Worm (Caenorhabditis elegans) whole organism, L2 larva: ENCODE data around the gene ttc-4.

Experiments
- C34F6.9 ChIP-seq: fragments of 150-350 bp; optimal IDR thresholded peaks from 2 replicates; lab custom pipeline; 2014; ENCODE audit warnings: missing biosample characterization, missing genetic modification characterization
- F13H6.1 ChIP-seq: sonication (generic microtip); optimal IDR thresholded peaks from 2 replicates; lab custom pipeline; 2016; ENCODE audit warnings: missing genetic modification characterization, missing compliant biosample characterization
- R02D3.7 ChIP-seq: fragments of 150-350 bp; optimal IDR thresholded peaks from 2 replicates; lab custom pipeline; 2014; ENCODE audit warnings: missing biosample characterization, missing genetic modification characterization
- Y55F3AM.14 ChIP-seq: fragments of 200-800 bp; sonication (Bioruptor generic); optimal IDR thresholded peaks from 2 replicates; lab custom pipeline; 2018; ENCODE audit warnings: mild to moderate bottlenecking, missing genetic modification characterization, missing compliant biosample characterization
- ZK546.5 ChIP-seq: sonication (generic microtip); optimal IDR thresholded peaks from 2 replicates; lab custom pipeline; 2017; ENCODE audit warnings: missing biosample characterization, missing genetic modification characterization
- alr-1 ChIP-seq: fragments of 150-350 bp; optimal IDR thresholded peaks from 2 replicates; lab custom pipeline; 2014; ENCODE audit warnings: missing biosample characterization, missing genetic modification characterization
- aly-2 ChIP-seq: fragments of 150-350 bp; optimal IDR thresholded peaks from 2 replicates; lab custom pipeline; 2014; ENCODE audit warnings: missing biosample characterization, missing genetic modification characterization
- ama-1 ChIP-seq: fragments of 150-350 bp; optimal IDR thresholded peaks from 2 replicates; lab custom pipeline; 2018; ENCODE audit warnings: inconsistent platforms
- blmp-1 ChIP-seq: sonication (generic microtip); optimal IDR thresholded peaks from 2 replicates; lab custom pipeline; 2017; ENCODE audit warnings: missing genetic modification characterization, mild to moderate bottlenecking, missing compliant biosample characterization, antibody characterized with exemption, moderate library complexity; ENCODE audit not compliant: insufficient read depth
- ceh-16 ChIP-seq: fragments of 150-350 bp; optimal IDR thresholded peaks from 2 replicates; lab custom pipeline; 2014; ENCODE audit warnings: missing biosample characterization, missing genetic modification characterization
- ceh-82 ChIP-seq: fragments of 150-350 bp; optimal IDR thresholded peaks from 2 replicates; lab custom pipeline; 2014; ENCODE audit warnings: missing biosample characterization, missing genetic modification characterization
- crh-2 ChIP-seq: sonication (generic microtip); optimal IDR thresholded peaks from 2 replicates; lab custom pipeline; 2017; ENCODE audit warnings: missing biosample characterization, missing genetic modification characterization
- dmd-4 ChIP-seq: sonication (generic microtip); optimal IDR thresholded peaks from 2 replicates; lab custom pipeline; 2017; ENCODE audit warnings: missing biosample characterization, missing genetic modification characterization
- egl-27 ChIP-seq: sonication (generic microtip); optimal IDR thresholded peaks from 3 replicates; lab custom pipeline; 2017; ENCODE audit warnings: missing biosample characterization, missing genetic modification reagents, missing genetic modification characterization
- elt-1 ChIP-seq: fragments of 150-350 bp; optimal IDR thresholded peaks from 2 replicates; lab custom pipeline; 2014; ENCODE audit warnings: missing biosample characterization, missing genetic modification characterization
- elt-3 ChIP-seq: sonication (generic microtip); optimal IDR thresholded peaks from 2 replicates; lab custom pipeline; 2017; ENCODE audit warnings: missing biosample characterization, missing genetic modification characterization
- fos-1 ChIP-seq: fragments of 150-350 bp; optimal IDR thresholded peaks from 2 replicates; lab custom pipeline; 2014; ENCODE audit warnings: missing biosample characterization, missing genetic modification characterization
- gmeb-1 ChIP-seq: fragments of 150-350 bp; optimal IDR thresholded peaks from 2 replicates; lab custom pipeline; 2014; ENCODE audit warnings: missing biosample characterization, missing genetic modification characterization
- lin-11 ChIP-seq: fragments of 150-350 bp; sonication (generic microtip); optimal IDR thresholded peaks from 2 replicates; lab custom pipeline; 2014; ENCODE audit warnings: missing biosample characterization, missing genetic modification characterization, inconsistent platforms, mixed read lengths
- lin-13 ChIP-seq: fragments of 150-350 bp; optimal IDR thresholded peaks from 2 replicates; lab custom pipeline; 2014; ENCODE audit warnings: missing biosample characterization, missing genetic modification reagents, missing genetic modification characterization
- lin-39 ChIP-seq: fragments of 150-350 bp; optimal IDR thresholded peaks from 2 replicates; lab custom pipeline; 2014; ENCODE audit warnings: missing biosample characterization, missing genetic modification reagents, missing genetic modification characterization
- lsy-2 ChIP-seq, 2 experiments: fragments of 150-350 bp in 1 of 2; sonication (generic microtip) in 1 of 2; optimal IDR thresholded peaks; 2 replicates each; lab custom pipeline; 2014 to 2017; ENCODE audit warnings: missing biosample characterization in 2 of 2, missing genetic modification characterization in 2 of 2
- mab-5 ChIP-seq: fragments of 150-350 bp; optimal IDR thresholded peaks from 2 replicates; lab custom pipeline; 2014; ENCODE audit warnings: missing biosample characterization, missing genetic modification characterization
- mbf-1 ChIP-seq: sonication (generic microtip); optimal IDR thresholded peaks from 2 replicates; lab custom pipeline; 2017; ENCODE audit warnings: missing biosample characterization, missing genetic modification characterization
- mdl-1 ChIP-seq, 2 experiments: fragments of 150-350 bp in 1 of 2; sonication (generic microtip) in 1 of 2; optimal IDR thresholded peaks; 2 replicates each; lab custom pipeline; 2017; ENCODE audit warnings: missing biosample characterization in 2 of 2, missing genetic modification characterization in 2 of 2
- nhr-10 ChIP-seq: sonication (generic microtip); optimal IDR thresholded peaks from 2 replicates; lab custom pipeline; 2017; ENCODE audit warnings: missing biosample characterization, missing genetic modification characterization
- nhr-11 ChIP-seq: fragments of 150-350 bp; optimal IDR thresholded peaks from 2 replicates; lab custom pipeline; 2014; ENCODE audit warnings: missing biosample characterization, missing genetic modification characterization
- nhr-12 ChIP-seq: fragments of 150-350 bp; optimal IDR thresholded peaks from 2 replicates; lab custom pipeline; 2014; ENCODE audit warnings: missing biosample characterization, missing genetic modification characterization
- nhr-129 ChIP-seq: fragments of 150-350 bp; optimal IDR thresholded peaks from 2 replicates; lab custom pipeline; 2014; ENCODE audit warnings: missing biosample characterization, missing genetic modification characterization
- nhr-21 ChIP-seq: fragments of 150-350 bp; optimal IDR thresholded peaks from 2 replicates; lab custom pipeline; 2014; ENCODE audit warnings: missing biosample characterization, missing genetic modification characterization
- nhr-23 ChIP-seq: fragments of 150-350 bp; optimal IDR thresholded peaks from 2 replicates; lab custom pipeline; 2014; ENCODE audit warnings: missing biosample characterization, missing genetic modification reagents, missing genetic modification characterization
- nhr-237 ChIP-seq: fragments of 150-350 bp; optimal IDR thresholded peaks from 2 replicates; lab custom pipeline; 2014; ENCODE audit warnings: missing biosample characterization, missing genetic modification characterization
- nhr-25 ChIP-seq: fragments of 150-350 bp; sonication (generic microtip); optimal IDR thresholded peaks from 3 replicates; lab custom pipeline; 2014; ENCODE audit warnings: missing biosample characterization, missing genetic modification characterization
- nhr-6 ChIP-seq: fragments of 150-350 bp; optimal IDR thresholded peaks from 2 replicates; lab custom pipeline; 2014; ENCODE audit warnings: missing biosample characterization, missing genetic modification characterization
- nhr-77 ChIP-seq: fragments of 150-350 bp; optimal IDR thresholded peaks from 2 replicates; lab custom pipeline; 2014; ENCODE audit warnings: missing biosample characterization, missing genetic modification characterization
- peb-1 ChIP-seq: fragments of 150-350 bp; optimal IDR thresholded peaks from 2 replicates; lab custom pipeline; 2014; ENCODE audit warnings: missing biosample characterization, missing genetic modification characterization
- sem-4 ChIP-seq: fragments of 150-350 bp; optimal IDR thresholded peaks from 2 replicates; lab custom pipeline; 2014; ENCODE audit warnings: missing biosample characterization, missing genetic modification reagents, missing genetic modification characterization
- skn-1 ChIP-seq: sonication (generic microtip); optimal IDR thresholded peaks from 2 replicates; lab custom pipeline; 2017; ENCODE audit warnings: missing biosample characterization, missing genetic modification characterization
- sma-3 ChIP-seq: sonication (generic microtip); optimal IDR thresholded peaks from 2 replicates; lab custom pipeline; 2016; ENCODE audit warnings: missing genetic modification reagents, missing genetic modification characterization, missing compliant biosample characterization
- sma-9 ChIP-seq, 2 experiments: fragments of 150-350 bp in 1 of 2; sonication (generic microtip) in 1 of 2; optimal IDR thresholded peaks; 2 replicates each; lab custom pipeline; 2014 to 2016; ENCODE audit warnings: missing genetic modification characterization in 2 of 2, mild to moderate bottlenecking in 1 of 2, missing biosample characterization in 1 of 2, missing compliant biosample characterization in 1 of 2, missing genetic modification reagents in 1 of 2, moderate library complexity in 1 of 2
- snpc-4 ChIP-seq: fragments of 150-350 bp; optimal IDR thresholded peaks from 2 replicates; lab custom pipeline; 2014; ENCODE audit warnings: missing biosample characterization, missing genetic modification characterization
- unc-39 ChIP-seq: fragments of 150-350 bp; optimal IDR thresholded peaks from 2 replicates; lab custom pipeline; 2014; ENCODE audit warnings: missing biosample characterization, missing genetic modification characterization
- unc-55 ChIP-seq: fragments of 150-350 bp; sonication (generic microtip); optimal IDR thresholded peaks from 3 replicates; lab custom pipeline; 2014; ENCODE audit warnings: missing biosample characterization, missing genetic modification reagents, missing genetic modification characterization
- unc-62 ChIP-seq: fragments of 150-350 bp; optimal IDR thresholded peaks from 2 replicates; lab custom pipeline; 2014; ENCODE audit warnings: missing biosample characterization, missing genetic modification reagents, missing genetic modification characterization
- zag-1 ChIP-seq: fragments of 150-350 bp; optimal IDR thresholded peaks from 2 replicates; lab custom pipeline; 2014; ENCODE audit warnings: missing biosample characterization, missing genetic modification characterization
- ztf-1 ChIP-seq: fragments of 200-800 bp; sonication (Bioruptor generic); conservative IDR thresholded peaks from 2 replicates; pipeline ENCODE4 v1.3.6; 2022; ENCODE audit warnings: missing genetic modification characterization, missing compliant biosample characterization
- ztf-11 ChIP-seq: sonication (generic microtip); optimal IDR thresholded peaks from 2 replicates; lab custom pipeline; 2017; ENCODE audit warnings: missing biosample characterization, missing genetic modification characterization
- ztf-4 ChIP-seq: fragments of 150-350 bp; optimal IDR thresholded peaks from 2 replicates; lab custom pipeline; 2014; ENCODE audit warnings: missing biosample characterization, missing genetic modification characterization

ttc-4 gene

ce11 chrII:5594210-5594764 is at the start of gene ttc-4:
Gene ttc-4 (plus strand): TSS chrII:5594714.
- TF ChIP-seq mbf-1 (tag; lab: Kevin White, UChicago) (no peak), lin-39 (tag; lab: Kevin White, UChicago) (no peak), nhr-11 (tag; lab: Kevin White, UChicago) (no peak), unc-39 (tag; lab: Kevin White, UChicago) (no peak), nhr-77 (tag; lab: Kevin White, UChicago) (no peak), lin-11 (tag; lab: Kevin White, UChicago) (no peak), ztf-1 (no peak), sma-9 (GFP tag; optimal IDR thresholded peaks at IDR 0.05; lab: Kevin White, UChicago) (no peak), sma-9 (tag; optimal IDR thresholded peaks at IDR 0.05; lab: Kevin White, UChicago) (no peak), egl-27 (tag; lab: Kevin White, UChicago) (no peak), unc-55 (GFP tag; lab: Kevin White, UChicago) (peak; percentile 76), alr-1 (tag; lab: Kevin White, UChicago) (no peak), C34F6.9 (tag; lab: Kevin White, UChicago) (peak; percentile 68), sem-4 (tag; lab: Kevin White, UChicago) (no peak), nhr-237 (no peak), dmd-4 (tag; lab: Kevin White, UChicago) (no peak), nhr-12 (tag; lab: Kevin White, UChicago) (no peak), zag-1 (tag; lab: Kevin White, UChicago) (no peak), aly-2 (tag; lab: Kevin White, UChicago) (no peak), ama-1 (lab: Kevin White, UChicago) (no peak), nhr-6 (tag; lab: Kevin White, UChicago) (no peak), unc-62 (GFP tag; lab: Kevin White, UChicago) (no peak), ztf-11 (tag; lab: Kevin White, UChicago) (no peak), skn-1 (tag; lab: Kevin White, UChicago) (no peak), Y55F3AM.14 (GFP tag; lab: Kevin White, UChicago) (no peak), ceh-16 (no peak), elt-3 (tag; lab: Kevin White, UChicago) (no peak), ZK546.5 (tag; lab: Kevin White, UChicago) (no peak), blmp-1 (tag; lab: Kevin White, UChicago) (no peak), lin-13 (GFP tag; lab: Kevin White, UChicago) (peak; percentile 27), nhr-10 (tag; lab: Kevin White, UChicago) (no peak), lsy-2 (tag; optimal IDR thresholded peaks at IDR 0.05; lab: Kevin White, UChicago) (peak in 1 of 2 experiments; percentile 66), nhr-129 (tag; lab: Kevin White, UChicago) (peak; percentile 27), fos-1 (tag; lab: Kevin White, UChicago) (peak; percentile 25), crh-2 (peak; percentile 28), nhr-23 (tag; lab: Kevin White, UChicago) (no peak), elt-1 (tag; lab: Kevin White, UChicago) (no peak), mdl-1 (tag; optimal IDR thresholded peaks at IDR 0.05; lab: Kevin White, UChicago) (no peak), R02D3.7 (no peak), F13H6.1 (tag; lab: Kevin White, UChicago) (peak; percentile 4), mab-5 (tag; lab: Kevin White, UChicago) (no peak), snpc-4 (tag; lab: Kevin White, UChicago) (no peak), peb-1 (tag; lab: Kevin White, UChicago) (no peak), ztf-4 (tag; lab: Kevin White, UChicago) (no peak), gmeb-1 (tag; lab: Kevin White, UChicago) (no peak), nhr-25 (tag; lab: Kevin White, UChicago) (peak; percentile 22), sma-3 (GFP tag; lab: Kevin White, UChicago) (peak; percentile 20), nhr-21 (no peak), ceh-82 (tag; lab: Kevin White, UChicago) (no peak)
